Worm (Caenorhabditis elegans) whole organism, young adult: ENCODE measurements around the gene F35D2.2.

ENCODE experiments used
- B0035.1 ChIP-seq: sonication (generic microtip); optimal IDR thresholded peaks from 2 replicates; lab custom pipeline; 2016; ENCODE audit warnings: missing genetic modification characterization, mild to moderate bottlenecking, missing compliant biosample characterization, missing genotype, missing genetic modification reagents
- B0261.1 ChIP-seq: sonication (generic microtip); optimal IDR thresholded peaks from 2 replicates; lab custom pipeline; 2016; ENCODE audit warnings: mild to moderate bottlenecking, missing genetic modification characterization, moderate library complexity, missing compliant biosample characterization
- D2030.7 ChIP-seq: fragments of 200-800 bp; sonication (Bioruptor generic); IDR thresholded peaks from 2 replicates; pipeline ENCODE4 v1.3.6; 2022; ENCODE audit warnings: missing genetic modification reagents, missing genetic modification characterization, missing compliant biosample characterization
- F33H1.4 ChIP-seq: fragments of 200-800 bp; sonication (Bioruptor generic); IDR thresholded peaks from 2 replicates; pipeline ENCODE4 v1.3.6; 2022; ENCODE audit warnings: missing genetic modification reagents, missing genetic modification characterization, missing compliant biosample characterization
- F39B2.1 ChIP-seq: fragments of 200-800 bp; sonication (Bioruptor generic); IDR thresholded peaks from 2 replicates; pipeline ENCODE4 v1.3.6; 2022; ENCODE audit warnings: missing genetic modification reagents, missing genetic modification characterization, missing compliant biosample characterization
- F57C9.4 ChIP-seq: sonication (generic microtip); optimal IDR thresholded peaks from 2 replicates; lab custom pipeline; 2017; ENCODE audit warnings: mild to moderate bottlenecking, missing genetic modification characterization, missing compliant biosample characterization
- K11D2.4 ChIP-seq: fragments of 200-800 bp; sonication (Bioruptor generic); IDR thresholded peaks from 2 replicates; pipeline ENCODE4 v1.3.6; 2022; ENCODE audit warnings: missing genetic modification reagents, missing genetic modification characterization, missing compliant biosample characterization
- K12H6.12 ChIP-seq: fragments of 200-800 bp; sonication (Bioruptor generic); optimal IDR thresholded peaks from 2 replicates; lab custom pipeline; 2018; ENCODE audit warnings: mild to moderate bottlenecking, missing genetic modification characterization, missing compliant biosample characterization
- Y53G8AR.9 ChIP-seq: fragments of 200-800 bp; sonication (Bioruptor generic); conservative IDR thresholded peaks from 2 replicates; pipeline ENCODE4 v1.3.6; 2022; ENCODE audit warnings: missing genetic modification reagents, missing genetic modification characterization, missing compliant biosample characterization
- akir-1 ChIP-seq: fragments of 200-800 bp; sonication (Bioruptor generic); optimal IDR thresholded peaks from 2 replicates; lab custom pipeline; 2018; ENCODE audit warnings: mild to moderate bottlenecking, missing genetic modification characterization, moderate library complexity, missing compliant biosample characterization
- ama-1 ChIP-seq, 3 experiments: fragments of 150-350 bp in 1 of 3; sonication (generic microtip) in 2 of 3; optimal IDR thresholded peaks; 2 replicates each; lab custom pipeline; 2014 to 2018; ENCODE audit warnings: missing biosample characterization in 2 of 3, missing genetic modification characterization in 2 of 3, missing genetic modification reagents in 2 of 3
- aptf-2 ChIP-seq: fragments of 200-800 bp; sonication (Bioruptor generic); conservative IDR thresholded peaks from 2 replicates; pipeline ENCODE4 v1.3.6; 2022; ENCODE audit warnings: missing genetic modification reagents, missing genetic modification characterization, missing compliant biosample characterization
- attf-6 ChIP-seq: fragments of 200-800 bp; sonication (Bioruptor generic); IDR thresholded peaks from 2 replicates; pipeline ENCODE4 v1.3.6; 2022; ENCODE audit warnings: missing genetic modification reagents, missing genetic modification characterization, missing compliant biosample characterization
- bed-1 ChIP-seq: fragments of 200-800 bp; sonication (Bioruptor generic); IDR thresholded peaks from 2 replicates; pipeline ENCODE4 v1.3.6; 2022; ENCODE audit warnings: missing genetic modification reagents, missing genetic modification characterization, missing compliant biosample characterization
- bed-2 ChIP-seq: fragments of 200-800 bp; sonication (Bioruptor generic); IDR thresholded peaks from 2 replicates; pipeline ENCODE4 v1.3.6; 2022; ENCODE audit warnings: missing genetic modification reagents, missing genetic modification characterization, missing compliant biosample characterization
- ceh-100 ChIP-seq: fragments of 200-800 bp; sonication (Bioruptor generic); IDR thresholded peaks from 2 replicates; pipeline ENCODE4 v1.3.6; 2022; ENCODE audit warnings: missing genetic modification reagents, missing genetic modification characterization, missing compliant biosample characterization
- ceh-27 ChIP-seq: fragments of 200-800 bp; sonication (Bioruptor generic); optimal IDR thresholded peaks from 2 replicates; lab custom pipeline; 2018; ENCODE audit warnings: mild to moderate bottlenecking, missing genetic modification characterization, moderate library complexity, missing compliant biosample characterization
- ceh-40 ChIP-seq: fragments of 200-800 bp; sonication (Bioruptor generic); IDR thresholded peaks from 2 replicates; pipeline ENCODE4 v1.3.6; 2022; ENCODE audit warnings: missing genetic modification characterization, missing compliant biosample characterization
- ceh-58 ChIP-seq: fragments of 200-800 bp; sonication (Bioruptor generic); IDR thresholded peaks from 2 replicates; pipeline ENCODE4 v1.3.6; 2022; ENCODE audit warnings: missing genetic modification characterization, missing compliant biosample characterization
- ceh-91 ChIP-seq: fragments of 200-800 bp; sonication (Bioruptor generic); IDR thresholded peaks from 2 replicates; pipeline ENCODE4 v1.3.6; 2022; ENCODE audit warnings: missing genetic modification reagents, missing genetic modification characterization, missing compliant biosample characterization
- chd-7 ChIP-seq: sonication (generic microtip); optimal IDR thresholded peaks from 2 replicates; lab custom pipeline; 2016; ENCODE audit warnings: mild to moderate bottlenecking, missing genetic modification characterization, moderate library complexity, missing compliant biosample characterization
- die-1 ChIP-seq: sonication (generic microtip); optimal IDR thresholded peaks from 2 replicates; lab custom pipeline; 2016; ENCODE audit warnings: missing genotype, mild to moderate bottlenecking, missing genetic modification characterization, missing compliant biosample characterization
- dox-1 ChIP-seq: fragments of 200-800 bp; sonication (Bioruptor generic); IDR thresholded peaks from 2 replicates; pipeline ENCODE4 v1.3.6; 2022; ENCODE audit warnings: missing genetic modification reagents, missing genetic modification characterization, missing compliant biosample characterization
- efl-1 ChIP-seq: fragments of 150-350 bp; optimal IDR thresholded peaks from 2 replicates; lab custom pipeline; 2014; ENCODE audit warnings: missing biosample characterization, missing genetic modification reagents, missing genetic modification characterization
- gei-17 ChIP-seq: fragments of 200-800 bp; sonication (Bioruptor generic); optimal IDR thresholded peaks from 2 replicates; lab custom pipeline; 2018; ENCODE audit warnings: mild to moderate bottlenecking, missing genetic modification characterization, missing compliant biosample characterization
- hmg-1.2 ChIP-seq: fragments of 200-800 bp; sonication (Bioruptor generic); IDR thresholded peaks from 2 replicates; pipeline ENCODE4 v1.3.6; 2022; ENCODE audit warnings: missing genetic modification reagents, missing genetic modification characterization, missing compliant biosample characterization
- lin-54 ChIP-seq: fragments of 200-800 bp; sonication (Bioruptor generic); optimal IDR thresholded peaks from 2 replicates; lab custom pipeline; 2018; ENCODE audit warnings: mild to moderate bottlenecking, missing genetic modification characterization, missing compliant biosample characterization
- lir-1 ChIP-seq: fragments of 200-800 bp; sonication (Bioruptor generic); conservative IDR thresholded peaks from 2 replicates; pipeline ENCODE4 v1.3.6; 2022; ENCODE audit warnings: missing genetic modification reagents, missing genetic modification characterization, missing compliant biosample characterization
- lsl-1 ChIP-seq: fragments of 200-800 bp; sonication (Bioruptor generic); optimal IDR thresholded peaks from 2 replicates; lab custom pipeline; 2018; ENCODE audit warnings: mild to moderate bottlenecking, missing genetic modification characterization, moderate library complexity, missing compliant biosample characterization
- madf-6 ChIP-seq: fragments of 200-800 bp; sonication (Bioruptor generic); IDR thresholded peaks from 2 replicates; pipeline ENCODE4 v1.3.6; 2022; ENCODE audit warnings: missing genetic modification reagents, missing genetic modification characterization, missing compliant biosample characterization
- nfya-2 ChIP-seq: fragments of 200-800 bp; sonication (Bioruptor generic); IDR thresholded peaks from 2 replicates; pipeline ENCODE4 v1.3.6; 2022; ENCODE audit warnings: missing genetic modification reagents, missing genetic modification characterization, missing compliant biosample characterization
- nhr-120 ChIP-seq: fragments of 200-800 bp; sonication (Bioruptor generic); IDR thresholded peaks from 2 replicates; pipeline ENCODE4 v1.3.6; 2022; ENCODE audit warnings: missing genetic modification characterization, missing compliant biosample characterization
- nhr-80 ChIP-seq: sonication (generic microtip); optimal IDR thresholded peaks from 2 replicates; lab custom pipeline; 2016; ENCODE audit warnings: missing genetic modification characterization, missing compliant biosample characterization
- rcor-1 ChIP-seq: fragments of 200-800 bp; sonication (Bioruptor generic); IDR thresholded peaks from 2 replicates; pipeline ENCODE4 v1.3.6; 2022; ENCODE audit warnings: missing genetic modification reagents, missing genetic modification characterization, missing compliant biosample characterization
- sea-2 ChIP-seq: fragments of 200-800 bp; sonication (Bioruptor generic); IDR thresholded peaks from 2 replicates; pipeline ENCODE4 v1.3.6; 2022; ENCODE audit warnings: missing genetic modification characterization, missing compliant biosample characterization
- snpc-1.1 ChIP-seq: sonication (generic microtip); optimal IDR thresholded peaks from 2 replicates; lab custom pipeline; 2017; ENCODE audit warnings: missing genetic modification characterization, mild to moderate bottlenecking, missing compliant biosample characterization, antibody characterized with exemption, moderate library complexity, missing genotype, missing genetic modification reagents; ENCODE audit not compliant: insufficient read depth
- snpc-3.4 ChIP-seq: sonication (generic microtip); optimal IDR thresholded peaks from 2 replicates; lab custom pipeline; 2017; ENCODE audit warnings: missing genetic modification characterization, mild to moderate bottlenecking, missing compliant biosample characterization, antibody characterized with exemption, moderate library complexity, missing genotype, missing genetic modification reagents
- somi-1 ChIP-seq: fragments of 200-800 bp; sonication (Bioruptor generic); optimal IDR thresholded peaks from 2 replicates; lab custom pipeline; 2018; ENCODE audit warnings: mild to moderate bottlenecking, missing genetic modification characterization, missing compliant biosample characterization
- sptf-2 ChIP-seq: fragments of 200-800 bp; sonication (Bioruptor generic); optimal IDR thresholded peaks from 2 replicates; lab custom pipeline; 2018; ENCODE audit warnings: mild to moderate bottlenecking, missing genetic modification characterization, missing compliant biosample characterization
- zfh-2 ChIP-seq: fragments of 200-800 bp; sonication (Bioruptor generic); conservative IDR thresholded peaks from 2 replicates; pipeline ENCODE4 v1.3.6; 2022; ENCODE audit warnings: missing genetic modification reagents, missing genetic modification characterization, missing compliant biosample characterization
- zim-3 ChIP-seq: sonication (generic microtip); optimal IDR thresholded peaks from 2 replicates; lab custom pipeline; 2017; ENCODE audit warnings: mild to moderate bottlenecking, missing genetic modification characterization, moderate library complexity, missing compliant biosample characterization
- ztf-28 ChIP-seq: fragments of 200-800 bp; sonication (Bioruptor generic); IDR thresholded peaks from 2 replicates; pipeline ENCODE4 v1.3.6; 2022; ENCODE audit warnings: missing genetic modification reagents, missing genetic modification characterization, missing compliant biosample characterization

The F35D2.2 gene

DNA sequence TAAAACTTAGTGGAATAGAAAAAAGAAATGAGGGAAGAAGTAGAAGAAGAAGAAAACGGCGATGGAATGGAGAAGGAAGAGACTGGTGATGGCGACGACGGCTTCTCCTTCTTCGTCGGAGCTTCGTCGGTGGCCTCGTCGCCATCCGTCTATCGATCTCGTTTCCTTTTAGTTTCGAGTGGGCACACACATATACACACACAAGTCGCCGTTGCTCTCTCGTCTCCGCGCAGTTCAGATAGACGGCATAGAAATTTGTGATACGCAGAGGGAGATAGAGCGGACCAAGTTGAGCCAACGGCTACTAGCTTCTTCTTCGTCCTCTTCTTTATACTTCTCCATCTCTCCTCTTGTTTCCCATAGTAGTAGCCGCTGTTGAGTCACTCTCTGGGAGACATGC is 19.0 kb downstream of the F35D2.2 start:
- TF ChIP-seq chd-7 (tag; lab: Kevin White, UChicago) (peak; percentile 25), K12H6.12 (tag; lab: Kevin White, UChicago) (peak; percentile 37), K11D2.4 (GFP tag; lab: Robert Waterston, UW) (0 out of 2 replicates have a peak, but pooled peaks have one; percentile 25), lir-1 (GFP tag; lab: Robert Waterston, UW) (no peak), ceh-27 (peak; percentile 18), ztf-28 (GFP tag; lab: Robert Waterston, UW) (no peak), rcor-1 (peak; percentile 46; the same call in 1 of the 2 replicates), snpc-1.1 (no peak), ceh-91 (GFP tag; lab: Robert Waterston, UW) (no peak), ceh-100 (GFP tag; lab: Robert Waterston, UW) (no peak), F39B2.1 (GFP tag; lab: Robert Waterston, UW) (no peak), akir-1 (GFP tag; lab: Kevin White, UChicago) (no peak), zfh-2 (GFP tag; lab: Robert Waterston, UW) (peak; percentile 79), Y53G8AR.9 (GFP tag; lab: Robert Waterston, UW) (no peak)

DNA sequence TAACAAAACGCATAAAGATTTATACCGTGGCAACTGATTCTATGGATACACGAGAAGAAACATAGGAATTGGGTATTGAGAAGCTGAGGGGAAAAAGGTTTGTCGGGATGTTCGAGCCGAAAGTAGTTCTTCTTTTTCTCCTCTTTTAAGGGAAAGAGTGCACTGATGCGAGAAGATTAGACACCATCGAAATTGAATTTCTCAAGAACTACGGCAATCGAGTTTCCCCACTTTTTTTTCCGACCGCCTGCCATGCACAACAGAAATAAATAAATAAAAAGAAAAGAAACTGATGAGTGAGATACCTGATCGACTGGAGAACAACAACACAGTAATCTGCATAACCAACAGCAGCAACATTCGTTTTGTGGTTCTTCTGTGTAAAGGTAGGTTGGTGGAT is 20.0 kb downstream of the F35D2.2 start:
- no peak for TF ChIP-seq sptf-2 (GFP tag; lab: Kevin White, UChicago)
- no peak for TF ChIP-seq nhr-120 (GFP tag; lab: Robert Waterston, UW)
- no peak for TF ChIP-seq sea-2 (GFP tag; lab: Robert Waterston, UW)
- TF ChIP-seq nhr-80 (tag; lab: Kevin White, UChicago): no peak
- no peak for TF ChIP-seq nfya-2 (GFP tag; lab: Robert Waterston, UW)

DNA sequence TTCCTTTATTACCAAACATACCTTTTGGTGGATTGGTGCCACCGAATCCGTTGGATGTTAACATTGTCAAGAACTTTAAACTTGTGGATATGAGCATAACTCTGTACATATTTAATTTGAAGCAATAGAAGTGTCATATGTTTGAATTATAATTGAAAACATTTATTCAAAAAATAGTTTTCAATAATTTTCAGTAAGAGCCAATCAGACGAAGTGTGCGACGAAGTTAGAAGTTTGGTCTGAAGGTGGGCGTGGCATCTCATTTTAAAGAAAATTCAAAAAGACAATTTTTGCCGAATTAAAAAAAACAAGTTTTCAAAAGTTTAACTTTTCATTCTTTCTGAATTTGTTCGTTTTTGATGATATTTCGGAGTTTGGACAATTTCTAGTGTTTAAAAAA is 20.6 kb downstream of the F35D2.2 start, which contains the start of gene syd-1:
Gene syd-1 (minus strand): TSS at position 101 of the 400 bp plus-strand sequence.
- TF ChIP-seq somi-1 (GFP tag; lab: Kevin White, UChicago): no peak
- TF ChIP-seq ceh-40 (GFP tag; lab: Robert Waterston, UW): no peak

DNA sequence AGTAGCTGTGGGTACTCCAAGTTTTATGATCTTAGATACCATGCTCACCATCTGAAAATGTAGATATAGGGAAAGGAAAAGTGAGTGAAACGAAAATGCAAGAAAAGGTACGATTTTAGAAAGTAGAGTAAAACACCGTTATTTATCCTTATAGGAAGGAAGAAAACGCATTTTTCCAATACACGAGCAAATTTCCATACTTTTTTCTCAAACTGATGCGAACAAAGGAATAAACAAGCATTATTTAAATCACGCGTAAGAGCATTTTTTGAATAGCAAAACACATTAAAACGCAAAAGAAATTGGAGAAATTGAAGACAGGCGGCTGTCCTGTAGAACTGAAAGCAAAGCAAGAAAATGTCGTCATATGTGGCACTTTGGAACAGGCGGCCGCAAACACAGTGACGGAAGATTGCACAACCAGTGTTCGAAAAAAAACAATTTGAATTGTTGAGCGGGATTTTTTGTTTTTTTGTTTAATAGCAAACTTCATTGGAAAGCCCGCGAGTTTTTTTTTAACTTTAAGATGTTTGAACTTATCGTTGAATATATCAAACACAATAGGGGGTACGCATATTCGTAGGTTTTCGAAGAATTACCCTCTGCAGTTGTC is 24.6 kb downstream of the F35D2.2 start, which contains the start of gene pgam-5:
Gene pgam-5 (minus strand): TSS at position 51 of the 613 bp plus-strand sequence.
- TF ChIP-seq akir-1 (GFP tag; lab: Kevin White, UChicago) (no peak), gei-17 (GFP tag; lab: Kevin White, UChicago) (no peak), efl-1 (peak; percentile 81), bed-2 (no peak), F57C9.4 (no peak), F33H1.4 (GFP tag; lab: Robert Waterston, UW) (peak; percentile 49; the same call in 1 of the 2 replicates), die-1 (tag; lab: Kevin White, UChicago) (no peak), snpc-3.4 (tag; lab: Kevin White, UChicago) (peak; percentile 64), snpc-1.1 (peak; percentile 41), ama-1 (optimal IDR thresholded peaks at IDR 0.05; lab: Kevin White, UChicago) (no peak), ama-1 (GFP tag; optimal IDR thresholded peaks at IDR 0.05; lab: Kevin White, UChicago) (no peak), B0261.1 (tag; lab: Kevin White, UChicago) (no peak), rcor-1 (0 out of 2 replicates have a peak, but pooled peaks have one; percentile 22), B0035.1 (tag; lab: Kevin White, UChicago) (no peak), dox-1 (GFP tag; lab: Robert Waterston, UW) (peak; percentile 46), attf-6 (GFP tag; lab: Robert Waterston, UW) (no peak), lsl-1 (peak; percentile 58), madf-6 (peak; percentile 93), chd-7 (tag; lab: Kevin White, UChicago) (no peak), ceh-58 (no peak), zim-3 (tag; lab: Kevin White, UChicago) (no peak), sptf-2 (GFP tag; lab: Kevin White, UChicago) (no peak), bed-1 (GFP tag; lab: Robert Waterston, UW) (no peak), hmg-1.2 (peak; percentile 37; the same call in 1 of the 2 replicates), aptf-2 (GFP tag; lab: Robert Waterston, UW) (0 out of 2 replicates have a peak, but pooled peaks have one; percentile 30), lin-54 (GFP tag; lab: Kevin White, UChicago) (peak; percentile 72), D2030.7 (GFP tag; lab: Robert Waterston, UW) (peak; percentile 24; the same call in 1 of the 2 replicates)
